Worm (Caenorhabditis elegans) whole organism, L1 larva: Measurements from ENCODE around the gene cyp-25A1.

ENCODE experiments used
- C04F5.9 ChIP-seq: sonication (generic microtip); optimal IDR thresholded peaks from 2 replicates; lab custom pipeline; 2016; ENCODE audit warnings: missing genetic modification characterization, missing compliant biosample characterization
- aly-2 ChIP-seq: fragments of 150-350 bp; optimal IDR thresholded peaks from 2 replicates; lab custom pipeline; 2014; ENCODE audit warnings: missing biosample characterization, missing genetic modification characterization
- ama-1 ChIP-seq: fragments of 150-350 bp; optimal IDR thresholded peaks from 2 replicates; lab custom pipeline; 2014
- blmp-1 ChIP-seq: fragments of 150-350 bp; optimal IDR thresholded peaks from 2 replicates; lab custom pipeline; 2014; ENCODE audit warnings: missing biosample characterization, missing genetic modification characterization
- irx-1 ChIP-seq: sonication (generic microtip); optimal IDR thresholded peaks from 2 replicates; lab custom pipeline; 2016; ENCODE audit warnings: missing genetic modification characterization, missing compliant biosample characterization
- jun-1 ChIP-seq: fragments of 150-350 bp; optimal IDR thresholded peaks from 2 replicates; lab custom pipeline; 2014; ENCODE audit warnings: missing biosample characterization, missing genetic modification reagents, missing genetic modification characterization
- nhr-90 ChIP-seq: sonication (generic microtip); optimal IDR thresholded peaks from 2 replicates; lab custom pipeline; 2016; ENCODE audit warnings: mild to moderate bottlenecking, missing genetic modification characterization, missing compliant biosample characterization; ENCODE audit not compliant: poor library complexity
- snpc-4 ChIP-seq: fragments of 150-350 bp; optimal IDR thresholded peaks from 2 replicates; lab custom pipeline; 2014; ENCODE audit warnings: missing biosample characterization, missing genetic modification characterization
- ztf-11 ChIP-seq, 2 experiments: sonication (generic microtip); optimal IDR thresholded peaks; 2 replicates each; lab custom pipeline; 2016 to 2017; ENCODE audit warnings: missing genetic modification characterization in 2 of 2, missing biosample characterization in 1 of 2, missing compliant biosample characterization in 1 of 2

DNA sequence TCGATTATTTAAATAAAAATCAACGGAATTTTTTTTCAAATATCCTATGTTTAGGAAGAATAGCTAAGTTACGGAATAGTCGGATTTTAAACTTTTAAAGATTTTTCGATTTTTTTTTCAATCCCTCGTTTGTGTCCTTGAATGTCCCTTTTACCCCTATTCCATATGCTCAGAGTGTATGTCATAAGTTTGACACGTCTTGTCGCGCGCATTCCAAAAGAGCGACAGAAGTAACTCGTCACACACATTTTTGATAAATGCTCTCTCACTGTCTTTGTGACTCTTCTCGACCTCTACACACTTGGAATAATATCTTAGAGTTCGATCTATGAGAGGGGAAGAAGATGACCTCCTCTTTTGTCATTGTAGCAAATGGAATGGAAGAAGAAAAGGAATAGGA, 48.5 kb upstream of the cyp-25A1 start:
- no peak for TF ChIP-seq blmp-1 (tag; lab: Kevin White, UChicago)
- TF ChIP-seq ama-1 (lab: Kevin White, UChicago) = no peak
- TF ChIP-seq jun-1 = no peak
- no peak for TF ChIP-seq ztf-11 (tag; optimal IDR thresholded peaks at IDR 0.05; lab: Kevin White, UChicago)
- no peak for TF ChIP-seq snpc-4 (tag; lab: Kevin White, UChicago)
- no peak for TF ChIP-seq nhr-90
- TF ChIP-seq C04F5.9 (tag; lab: Kevin White, UChicago) = no peak
- no peak for TF ChIP-seq irx-1 (tag; lab: Kevin White, UChicago)
- no peak for TF ChIP-seq aly-2 (tag; lab: Kevin White, UChicago)
